Fruit fly (Drosophila melanogaster) S2 (cell line): ENCODE results near the gene Cnot4.

Source experiments
- CG8478 ChIP-seq: fragments of >200 bp; optimal IDR thresholded peaks from 2 replicates; lab custom pipeline; 2018
- CTCF ChIP-seq, 2 experiments: fragments of >200 bp; optimal IDR thresholded peaks; 2 replicates each; lab custom pipeline; 2018

The Cnot4 gene

dm6 chr2L:10422643-10423606 lies 26.4 kb downstream of the Cnot4 start, which contains the start of the genes pie and Wdfy2:
Gene pie, minus strand, starts transcription at chr2L:10422780.
Gene Wdfy2, plus strand, starts transcription at chr2L:10423291.
- no peak for TF ChIP-seq CTCF (optimal IDR thresholded peaks at IDR 0.05; lab: Kevin White, UChicago)
- TF ChIP-seq CG8478 (lab: Kevin White, UChicago): no peak

dm6 chr2L:10425599-10425998 lies 29.1 kb downstream of the Cnot4 start:
- TF ChIP-seq CG8478 (lab: Kevin White, UChicago): no peak
- TF ChIP-seq CTCF (optimal IDR thresholded peaks at IDR 0.05; lab: Kevin White, UChicago): no peak

dm6 chr2L:10426534-10427048 lies 30.1 kb downstream of the Cnot4 start, which contains the start of the genes SmB and KdelR:
Gene SmB, minus strand, starts transcription at chr2L:10426627.
Gene KdelR, plus strand, starts transcription at chr2L:10426887.
- no peak for TF ChIP-seq CG8478 (lab: Kevin White, UChicago)
- TF ChIP-seq CTCF (optimal IDR thresholded peaks at IDR 0.05; lab: Kevin White, UChicago): no peak

- TF ChIP-seq CTCF (optimal IDR thresholded peaks at IDR 0.05; lab: Kevin White, UChicago) (no peak), CG8478 (lab: Kevin White, UChicago) (no peak)
Observed at dm6 chr2L:10428528-10428927, 32.0 kb downstream of the Cnot4 start, which contains the start of gene CG5188. Gene CG5188, plus strand, starts transcription at chr2L:10428829.

- TF ChIP-seq CG8478 (lab: Kevin White, UChicago): no peak
- TF ChIP-seq CTCF (optimal IDR thresholded peaks at IDR 0.05; lab: Kevin White, UChicago): no peak
Observed at dm6 chr2L:10430802-10431476, 34.4 kb downstream of the Cnot4 start, which contains the start of the genes Bug22 and TfIIB. Gene Bug22, minus strand, starts transcription at chr2L:10430918. Gene TfIIB, plus strand, starts transcription at chr2L:10431338.

dm6 chr2L:10435606-10436160 lies 39.2 kb downstream of the Cnot4 start, which contains the start of the genes TBC1D16 and holn1:
Gene TBC1D16, minus strand, starts transcription at chr2L:10435656.
Gene holn1, plus strand, starts transcription at chr2L:10435995.
- no peak for TF ChIP-seq CG8478 (lab: Kevin White, UChicago)
- TF ChIP-seq CTCF (optimal IDR thresholded peaks at IDR 0.05; lab: Kevin White, UChicago): no peak

dm6 chr2L:10437317-10437716 lies 40.8 kb downstream of the Cnot4 start, which contains the start of gene STUB1:
Gene STUB1, plus strand, starts transcription at chr2L:10437548.
- TF ChIP-seq CTCF (optimal IDR thresholded peaks at IDR 0.05; lab: Kevin White, UChicago): no peak
- no peak for TF ChIP-seq CG8478 (lab: Kevin White, UChicago)

dm6 chr2L:10439174-10439573 lies 42.7 kb downstream of the Cnot4 start, which contains the start of gene Nse4:
Gene Nse4, plus strand, starts transcription at chr2L:10439440.
- TF ChIP-seq CG8478 (lab: Kevin White, UChicago) (no peak), CTCF (optimal IDR thresholded peaks at IDR 0.05; lab: Kevin White, UChicago) (no peak)

- no peak for TF ChIP-seq CG8478 (lab: Kevin White, UChicago)
- no peak for TF ChIP-seq CTCF (optimal IDR thresholded peaks at IDR 0.05; lab: Kevin White, UChicago)
Observed at dm6 chr2L:10442048-10442790, 45.7 kb downstream of the Cnot4 start, which contains the start of gene loh. Gene loh, plus strand, starts transcription at chr2L:10442534.

dm6 chr2L:10452296-10452695 lies 55.8 kb downstream of the Cnot4 start, which contains the start of gene ppk10:
Gene ppk10, minus strand, starts transcription at chr2L:10452396.
- no peak for TF ChIP-seq CTCF (optimal IDR thresholded peaks at IDR 0.05; lab: Kevin White, UChicago)
- no peak for TF ChIP-seq CG8478 (lab: Kevin White, UChicago)
